Worm (Caenorhabditis elegans): ENCODE measurements around the gene K02E2.7.

DNA sequence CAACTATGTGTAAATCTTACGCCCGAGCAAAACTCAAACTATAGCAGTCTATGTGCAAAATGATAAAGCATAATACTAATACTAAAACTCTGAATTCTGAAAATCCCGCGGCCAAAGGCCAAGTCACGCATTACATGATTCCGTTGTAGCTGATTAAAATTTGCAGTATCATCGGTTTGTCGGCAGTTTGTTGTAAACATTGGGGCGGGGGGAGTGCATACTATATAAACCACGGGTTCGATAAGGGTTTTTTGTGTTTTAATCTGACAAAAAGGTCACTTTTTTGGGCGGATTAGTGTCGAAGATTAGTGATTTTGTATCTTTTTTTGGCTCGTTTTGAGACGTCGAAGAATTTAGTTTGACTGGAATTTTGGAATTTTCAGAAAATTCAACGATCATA is 12.4 kb downstream of the K02E2.7 start:
- TF ChIP-seq pha-2 (tag; optimal IDR thresholded peaks at IDR 0.05) = no peak
- no peak for TF ChIP-seq C08G9.2 (tag; optimal IDR thresholded peaks at IDR 0.05)

All from whole organism, late embryonic.